Worm (Caenorhabditis elegans): Measurements from ENCODE around the gene cyp-34A2.
"Not testable (repeated sequence)": the region's sequence is repeated elsewhere in the genome, so short reads cannot be mapped to it uniquely, and the experiment has no call there.

cyp-34A2 gene

ce11 chrV:15253529-15253928, 37.4 kb downstream of the cyp-34A2 start, which contains the start of gene srbc-75:
TSS of gene srbc-75 (plus strand) at chrV:15253829.
- TF ChIP-seq blmp-1 (tag; optimal IDR thresholded peaks at IDR 0.05) (peak; percentile 3), swsn-7 (tag; optimal IDR thresholded peaks at IDR 0.05) (no peak)

ce11 chrV:15252082-15252481, 38.8 kb downstream of the cyp-34A2 start, which contains the start of gene srbc-76:
TSS of gene srbc-76 (plus strand) at chrV:15252382.
- TF ChIP-seq mef-2 (tag; optimal IDR thresholded peaks at IDR 0.05), result no peak
- TF ChIP-seq C04F5.9 (tag; optimal IDR thresholded peaks at IDR 0.05), result no peak
- no peak for TF ChIP-seq sox-4 (tag; optimal IDR thresholded peaks at IDR 0.05)
- TF ChIP-seq lin-15B (tag; optimal IDR thresholded peaks at IDR 0.05), result no peak
- no peak for TF ChIP-seq egl-13 (tag; optimal IDR thresholded peaks at IDR 0.05)
- no peak for TF ChIP-seq rnt-1 (tag; optimal IDR thresholded peaks at IDR 0.05)
- TF ChIP-seq ceh-90 (tag; optimal IDR thresholded peaks at IDR 0.05), result no peak
- TF ChIP-seq dpl-1 (GFP tag; optimal IDR thresholded peaks at IDR 0.05), result no peak
- no peak for TF ChIP-seq swsn-7 (tag; optimal IDR thresholded peaks at IDR 0.05)
- TF ChIP-seq ztf-4 (tag; optimal IDR thresholded peaks at IDR 0.05), result no peak
- TF ChIP-seq snu-23 (GFP tag; optimal IDR thresholded peaks at IDR 0.05), result no peak
- TF ChIP-seq tlp-1 (tag; optimal IDR thresholded peaks at IDR 0.05), result no peak
- TF ChIP-seq snpc-4 (tag; optimal IDR thresholded peaks at IDR 0.05), result no peak
- TF ChIP-seq fkh-8 (tag; optimal IDR thresholded peaks at IDR 0.05), result no peak
- no peak for TF ChIP-seq mep-1 (tag; optimal IDR thresholded peaks at IDR 0.05)
- TF ChIP-seq elt-2 (tag; optimal IDR thresholded peaks at IDR 0.05), result no peak

- not testable (repeated sequence) for TF ChIP-seq nhr-76, nhr-20, blmp-1 (tag; optimal IDR thresholded peaks at IDR 0.05)
Observed at ce11 chrV:15250304-15250703, 40.6 kb downstream of the cyp-34A2 start, which contains the start of gene srd-28. TSS of gene srd-28 (plus strand) at chrV:15250604.

ce11 chrV:15244456-15244855, 46.4 kb downstream of the cyp-34A2 start, which contains the start of gene kin-30:
TSS of gene kin-30 (plus strand) at chrV:15244756.
- no peak for TF ChIP-seq lin-15B (tag; optimal IDR thresholded peaks at IDR 0.05)
- no peak for TF ChIP-seq mef-2 (tag; optimal IDR thresholded peaks at IDR 0.05)
- no peak for TF ChIP-seq unc-30 (tag; optimal IDR thresholded peaks at IDR 0.05)
- no peak for TF ChIP-seq nhr-11 (tag; optimal IDR thresholded peaks at IDR 0.05)
- no peak for TF ChIP-seq elt-2 (tag; optimal IDR thresholded peaks at IDR 0.05)
- no peak for TF ChIP-seq unc-86 (tag; optimal IDR thresholded peaks at IDR 0.05)
- no peak for TF ChIP-seq jun-1 (tag; optimal IDR thresholded peaks at IDR 0.05)
- no peak for TF ChIP-seq hlh-4 (tag; optimal IDR thresholded peaks at IDR 0.05)
- no peak for TF ChIP-seq aly-2 (tag; optimal IDR thresholded peaks at IDR 0.05)
- no peak for TF ChIP-seq lin-13 (GFP tag; optimal IDR thresholded peaks at IDR 0.05)
- no peak for TF ChIP-seq tlp-1 (tag; optimal IDR thresholded peaks at IDR 0.05)
- no peak for TF ChIP-seq ceh-63 (GFP tag; optimal IDR thresholded peaks at IDR 0.05)
- TF ChIP-seq hpl-2 (GFP tag; optimal IDR thresholded peaks at IDR 0.05), result no peak
- no peak for TF ChIP-seq unc-98 (GFP tag; IDR thresholded peaks at IDR 0.05)
- TF ChIP-seq blmp-1 (tag; optimal IDR thresholded peaks at IDR 0.05), result no peak
- TF ChIP-seq isw-1 (GFP tag; IDR thresholded peaks at IDR 0.05), result no peak

ce11 chrV:15241259-15241658, 49.6 kb downstream of the cyp-34A2 start, which contains the start of gene chil-12:
TSS of gene chil-12 (plus strand) at chrV:15241559.
- TF ChIP-seq nhr-11 (tag; optimal IDR thresholded peaks at IDR 0.05) (no peak), isw-1 (GFP tag; IDR thresholded peaks at IDR 0.05) (no peak), aly-2 (tag; optimal IDR thresholded peaks at IDR 0.05) (no peak), xbp-1 (tag; optimal IDR thresholded peaks at IDR 0.05) (no peak), pqm-1 (tag; optimal IDR thresholded peaks at IDR 0.05) (no peak), lin-13 (GFP tag; optimal IDR thresholded peaks at IDR 0.05) (no peak), mdl-1 (tag; optimal IDR thresholded peaks at IDR 0.05) (no peak), nhr-12 (tag; optimal IDR thresholded peaks at IDR 0.05) (no peak)

ce11 chrV:15240215-15240614, 50.7 kb downstream of the cyp-34A2 start, which contains the start of gene srw-11:
TSS of gene srw-11 (minus strand) at chrV:15240315.
- TF ChIP-seq nhr-19 (GFP tag; conservative IDR thresholded peaks at IDR 0.05) (no peak), C16A3.4 (tag; optimal IDR thresholded peaks at IDR 0.05) (no peak), unc-98 (GFP tag; IDR thresholded peaks at IDR 0.05) (no peak), irx-1 (tag; optimal IDR thresholded peaks at IDR 0.05) (no peak), egl-13 (tag; optimal IDR thresholded peaks at IDR 0.05) (no peak), lin-39 (tag; optimal IDR thresholded peaks at IDR 0.05) (no peak), lin-35 (GFP tag; optimal IDR thresholded peaks at IDR 0.05) (no peak), F16B12.6 (tag; optimal IDR thresholded peaks at IDR 0.05) (no peak), lin-15B (tag; optimal IDR thresholded peaks at IDR 0.05) (no peak), pag-3 (tag; optimal IDR thresholded peaks at IDR 0.05; ENCODE audit: borderline replicate concordance, insufficient read depth) (no peak), zip-4 (GFP tag; optimal IDR thresholded peaks at IDR 0.05) (no peak), elt-3 (tag; optimal IDR thresholded peaks at IDR 0.05) (no peak), sup-37 (GFP tag; optimal IDR thresholded peaks at IDR 0.05) (no peak), nhr-237 (tag; optimal IDR thresholded peaks at IDR 0.05) (no peak)
